Fruit fly (Drosophila melanogaster) whole organism, embryonic: ENCODE measurements around the gene CG17549.

Source experiments
- CG16863 ChIP-seq: fragments of 200-800 bp; sonication (Bioruptor generic); optimal IDR thresholded peaks from 3 replicates; lab custom pipeline; 2016; ENCODE audit warnings: missing biosample characterization, missing genetic modification characterization
- CG6791 ChIP-seq: fragments of 200-800 bp; sonication (Bioruptor generic); IDR thresholded peaks from 3 replicates; pipeline ENCODE4 v1.3.6; 2022; ENCODE audit warnings: missing biosample characterization, missing genetic modification characterization; ENCODE audit not compliant: partially characterized antibody
- CG9437 ChIP-seq: fragments of 200-800 bp; sonication (Bioruptor generic); optimal IDR thresholded peaks from 2 replicates; lab custom pipeline; 2018; ENCODE audit warnings: missing biosample characterization, mild to moderate bottlenecking, missing genetic modification characterization
- HLH3B ChIP-seq: fragments of 200-800 bp; sonication (Bioruptor generic); IDR thresholded peaks from 2 replicates; pipeline ENCODE4 v1.3.6; 2022; ENCODE audit warnings: missing biosample characterization, missing genetic modification characterization
- corto ChIP-seq: fragments of 200-800 bp; sonication (Bioruptor generic); optimal IDR thresholded peaks from 2 replicates; lab custom pipeline; 2016; ENCODE audit warnings: missing biosample characterization, mild to moderate bottlenecking, missing genetic modification characterization, moderate library complexity
- fru ChIP-seq: fragments of >200 bp; optimal IDR thresholded peaks from 2 replicates; lab custom pipeline; 2017
- grau ChIP-seq: fragments of 200-800 bp; optimal IDR thresholded peaks from 3 replicates; lab custom pipeline; 2019; ENCODE audit warnings: missing biosample characterization, mild to moderate bottlenecking, missing genetic modification characterization, moderate library complexity
- lov ChIP-seq, 2 experiments: fragments of 200-800 bp in 1 of 2; fragments of >200 bp in 1 of 2; sonication (Bioruptor generic) in 1 of 2; IDR thresholded peaks in 1 of 2; optimal IDR thresholded peaks in 1 of 2; 2 replicates in 1 of 2; 3 replicates in 1 of 2; pipeline versions ENCODE4 v1.3.6 to Lab custom; 2017 to 2022; ENCODE audit warnings: missing biosample characterization in 1 of 2, missing genetic modification characterization in 1 of 2
- sr ChIP-seq: fragments of 200-800 bp; sonication (Bioruptor generic); IDR thresholded peaks from 3 replicates; pipeline ENCODE4 v1.3.6; 2022; ENCODE audit warnings: missing biosample characterization, missing genetic modification characterization
- tna ChIP-seq: fragments of 200-800 bp; sonication (Bioruptor generic); IDR thresholded peaks from 2 replicates; pipeline ENCODE4 v1.3.6; 2022; ENCODE audit warnings: missing biosample characterization, missing genetic modification characterization; ENCODE audit not compliant: partially characterized antibody

dm6 chr2L:19438685-19439597 lies 49.1 kb upstream of the CG17549 start:
- TF ChIP-seq CG9437 (GFP tag; lab: Kevin White, UChicago) (no peak), lov (optimal IDR thresholded peaks at IDR 0.05; lab: Kevin White, UChicago) (no peak), lov (GFP tag; IDR thresholded peaks at IDR 0.05; lab: Robert Waterston, UW) (no peak), tna (GFP tag; lab: Robert Waterston, UW) (peak; percentile 51; the same call in 1 of the 2 replicates), fru (lab: Kevin White, UChicago) (no peak), corto (GFP tag; lab: Kevin White, UChicago) (no peak), sr (GFP tag; lab: Robert Waterston, UW) (peak; percentile 47; the same call in 1 of the 3 replicates), CG16863 (GFP tag; lab: Kevin White, UChicago) (no peak), CG6791 (GFP tag; lab: Robert Waterston, UW) (no peak), HLH3B (GFP tag; lab: Robert Waterston, UW) (0 out of 2 replicates have a peak, but pooled peaks have one; percentile 23), grau (tag; lab: Kevin White, UChicago) (no peak)
